Worm (Caenorhabditis elegans): ENCODE results near the gene glt-6.

The glt-6 gene

DNA sequence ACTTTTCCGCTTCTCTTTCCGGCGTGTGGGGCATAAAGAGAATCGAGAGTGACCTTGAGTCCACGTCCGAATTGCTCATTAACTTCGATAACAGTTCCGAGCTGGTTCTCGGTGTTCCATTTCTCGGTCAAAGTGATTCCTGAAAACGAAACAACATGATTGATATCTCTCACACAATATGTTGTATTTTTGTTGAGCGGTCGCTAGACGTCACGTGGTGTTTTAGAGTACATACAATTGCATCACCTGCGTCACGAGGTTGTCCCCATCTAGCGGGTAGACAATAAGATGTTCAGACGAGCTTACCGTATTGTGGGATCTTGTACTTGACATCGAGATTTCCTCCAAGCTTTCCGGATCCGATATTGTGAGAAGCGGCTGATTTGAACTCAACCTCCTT lies 3.9 kb downstream of the glt-6 start (continued):
- no peak for TF ChIP-seq jun-1 (tag; optimal IDR thresholded peaks at IDR 0.05)
- TF ChIP-seq nhr-11 (tag; optimal IDR thresholded peaks at IDR 0.05), result no peak
- no peak for TF ChIP-seq unc-62 (GFP tag; optimal IDR thresholded peaks at IDR 0.05)

DNA sequence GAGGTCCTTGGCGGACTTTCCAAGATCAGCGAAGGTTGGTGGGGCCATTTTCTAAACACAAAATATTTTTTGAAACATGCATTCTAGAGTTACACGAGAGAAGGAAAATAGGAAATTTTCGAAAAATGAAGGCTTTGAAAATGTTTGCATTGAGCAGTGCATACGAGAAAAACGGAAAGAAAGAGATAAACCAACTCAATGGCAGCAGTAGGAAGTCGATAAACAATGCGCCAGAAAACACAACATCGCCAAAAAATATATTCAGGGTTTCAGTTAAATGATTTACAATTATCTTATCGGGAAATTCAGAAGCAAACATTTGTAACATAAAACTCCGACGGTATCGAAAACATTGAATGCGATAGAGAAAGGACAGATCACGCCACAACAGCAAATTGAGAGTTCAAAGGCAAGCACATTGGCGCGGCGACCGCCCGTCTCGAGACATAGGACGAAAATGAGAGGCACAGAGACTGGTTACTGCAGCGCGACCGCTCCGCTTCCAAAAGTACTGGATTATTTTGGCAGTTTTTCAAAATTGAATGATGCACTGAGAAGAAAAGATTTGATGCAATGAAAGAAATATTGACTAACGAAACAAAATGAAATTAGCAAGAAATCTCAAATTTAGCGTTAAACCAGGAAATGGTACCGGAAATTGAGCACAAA lies 4.6 kb downstream of the glt-6 start, which contains the start of the genes vdac-1 and R05G6.5:
Gene vdac-1 (minus strand): TSS at position 51 of the 669 bp plus-strand sequence.
Gene R05G6.5 (plus strand): TSS at position 527 of the 669 bp plus-strand sequence.
- no peak for TF ChIP-seq nhr-11 (tag; optimal IDR thresholded peaks at IDR 0.05)
- TF ChIP-seq lsy-12 (tag; optimal IDR thresholded peaks at IDR 0.05), result peak; percentile 66
- peak; percentile 75 for TF ChIP-seq R02D3.7 (tag; optimal IDR thresholded peaks at IDR 0.05)
- no peak for TF ChIP-seq ama-1 (optimal IDR thresholded peaks at IDR 0.05)
- no peak for TF ChIP-seq nhr-237 (tag; optimal IDR thresholded peaks at IDR 0.05)
- TF ChIP-seq egl-27 (tag; optimal IDR thresholded peaks at IDR 0.05), result no peak
- TF ChIP-seq hmg-11 (tag; optimal IDR thresholded peaks at IDR 0.05), result peak; percentile 39
- peak; percentile 18 for TF ChIP-seq unc-62 (GFP tag; optimal IDR thresholded peaks at IDR 0.05)
- TF ChIP-seq fkh-10 (GFP tag; optimal IDR thresholded peaks at IDR 0.05), result no peak
- no peak for TF ChIP-seq nhr-67 (tag; optimal IDR thresholded peaks at IDR 0.05)
- TF ChIP-seq zag-1 (tag; optimal IDR thresholded peaks at IDR 0.05), result no peak
- peak; percentile 76 for TF ChIP-seq lin-39 (tag; optimal IDR thresholded peaks at IDR 0.05)
- no peak for TF ChIP-seq skn-1 (tag; optimal IDR thresholded peaks at IDR 0.05)
- no peak for TF ChIP-seq ceh-82 (tag; optimal IDR thresholded peaks at IDR 0.05)
- TF ChIP-seq elt-2 (tag; optimal IDR thresholded peaks at IDR 0.05), result peak; percentile 87
- TF ChIP-seq daf-12 (tag; optimal IDR thresholded peaks at IDR 0.05), result no peak
- no peak for TF ChIP-seq nhr-28 (tag; optimal IDR thresholded peaks at IDR 0.05)
- TF ChIP-seq eor-1 (tag; optimal IDR thresholded peaks at IDR 0.05), result no peak
- no peak for TF ChIP-seq mdl-1 (tag; optimal IDR thresholded peaks at IDR 0.05)
- no peak for TF ChIP-seq ZK546.5 (tag; optimal IDR thresholded peaks at IDR 0.05)
- peak; percentile 83 for TF ChIP-seq nhr-23 (tag; optimal IDR thresholded peaks at IDR 0.05)
- TF ChIP-seq elt-1 (tag; optimal IDR thresholded peaks at IDR 0.05), result peak; percentile 9
- TF ChIP-seq lin-15B (tag; optimal IDR thresholded peaks at IDR 0.05), result peak; percentile 90
- TF ChIP-seq pqm-1 (tag; optimal IDR thresholded peaks at IDR 0.05), result peak; percentile 41
- TF ChIP-seq pha-4 (tag; optimal IDR thresholded peaks at IDR 0.05), result peak; percentile 86
- no peak for TF ChIP-seq nhr-77 (tag; optimal IDR thresholded peaks at IDR 0.05)
- TF ChIP-seq nhr-12 (tag; optimal IDR thresholded peaks at IDR 0.05), result no peak
- no peak for TF ChIP-seq fkh-2 (tag; optimal IDR thresholded peaks at IDR 0.05)
- peak; percentile 84 for TF ChIP-seq nhr-25 (tag; optimal IDR thresholded peaks at IDR 0.05)
- no peak for TF ChIP-seq ztf-11 (tag; optimal IDR thresholded peaks at IDR 0.05)
- no peak for TF ChIP-seq mml-1 (tag; optimal IDR thresholded peaks at IDR 0.05)
- TF ChIP-seq sea-2 (GFP tag; optimal IDR thresholded peaks at IDR 0.05), result no peak
- TF ChIP-seq jun-1 (tag; optimal IDR thresholded peaks at IDR 0.05), result peak; percentile 81
- TF ChIP-seq nhr-76 (tag; optimal IDR thresholded peaks at IDR 0.05), result peak; percentile 56
- peak; percentile 77 for TF ChIP-seq nhr-43 (tag; optimal IDR thresholded peaks at IDR 0.05; ENCODE audit: poor library complexity, severe bottlenecking)
- peak; percentile 92 for TF ChIP-seq nfya-1 (tag; optimal IDR thresholded peaks at IDR 0.05; ENCODE audit: insufficient read depth)
- TF ChIP-seq ztf-4 (tag; optimal IDR thresholded peaks at IDR 0.05), result no peak
- TF ChIP-seq elt-3 (tag; optimal IDR thresholded peaks at IDR 0.05), result peak in 1 of 3 experiments; percentile 9
- peak; percentile 42 for TF ChIP-seq ceh-28 (tag; optimal IDR thresholded peaks at IDR 0.05)
- no peak for TF ChIP-seq unc-39 (tag; optimal IDR thresholded peaks at IDR 0.05)
- TF ChIP-seq snpc-4 (tag; optimal IDR thresholded peaks at IDR 0.05), result peak; percentile 73
- no peak for TF ChIP-seq fos-1 (tag; optimal IDR thresholded peaks at IDR 0.05)
- TF ChIP-seq ceh-16 (tag; optimal IDR thresholded peaks at IDR 0.05), result no peak
- TF ChIP-seq tbx-2 (tag; optimal IDR thresholded peaks at IDR 0.05), result no peak
- no peak for TF ChIP-seq ceh-9 (tag; optimal IDR thresholded peaks at IDR 0.05)
- peak; percentile 71 for TF ChIP-seq egl-5 (tag; optimal IDR thresholded peaks at IDR 0.05)
- no peak for TF ChIP-seq aly-2 (tag; optimal IDR thresholded peaks at IDR 0.05)

Data from whole organism, L3 larva.